Fruit fly (Drosophila melanogaster): ENCODE measurements around the gene CG34367.
A peak's percentile ranks its signal among the peaks of the same experiment; 100 is the strongest.

The CG34367 gene

DNA sequence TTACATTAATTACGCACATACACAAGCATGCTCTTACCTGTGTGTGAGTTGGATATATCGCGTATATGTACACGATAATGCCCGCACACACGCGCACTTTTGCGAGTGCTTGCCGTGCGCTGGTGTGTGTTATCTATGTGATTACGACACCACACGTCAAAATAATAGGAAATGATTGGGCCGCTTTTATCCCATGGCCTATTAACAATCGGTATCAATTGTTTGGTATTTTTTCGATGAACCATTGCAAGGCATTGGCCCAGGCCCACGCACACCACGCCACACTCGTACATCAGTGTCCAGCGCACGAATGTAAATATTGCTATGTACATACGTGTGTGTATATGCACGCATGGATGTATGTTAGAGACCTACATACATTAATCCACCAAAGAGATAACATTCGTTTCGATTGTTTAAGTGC lies 18.8 kb downstream of the CG34367 start (continued):
- TF ChIP-seq pb (GFP tag; optimal IDR thresholded peaks at IDR 0.05) (peak; percentile 16), da (GFP tag; optimal IDR thresholded peaks at IDR 0.05) (no peak), inv (GFP tag; IDR thresholded peaks at IDR 0.05; ENCODE audit: partially characterized antibody) (no peak), nmo (GFP tag; optimal IDR thresholded peaks at IDR 0.05) (peak; percentile 35), CG12942 (GFP tag; optimal IDR thresholded peaks at IDR 0.05) (peak; percentile 6), sim (GFP tag; IDR thresholded peaks at IDR 0.05) (no peak), esg (GFP tag; conservative IDR thresholded peaks at IDR 0.05) (no peak), cato (GFP tag; optimal IDR thresholded peaks at IDR 0.05; ENCODE audit: borderline replicate concordance) (no peak), crol (GFP tag; IDR thresholded peaks at IDR 0.05) (no peak), Dip3 (GFP tag; optimal IDR thresholded peaks at IDR 0.05) (no peak), stwl (tag; optimal IDR thresholded peaks at IDR 0.05) (peak; percentile 65), CG12744 (GFP tag; optimal IDR thresholded peaks at IDR 0.05) (no peak), CG18764 (GFP tag; optimal IDR thresholded peaks at IDR 0.05) (no peak), Optix (GFP tag; IDR thresholded peaks at IDR 0.05) (no peak), CG7839 (tag; optimal IDR thresholded peaks at IDR 0.05) (peak; percentile 14), Fer2 (tag; optimal IDR thresholded peaks at IDR 0.05) (peak; percentile 38), CG13287 (GFP tag; IDR thresholded peaks at IDR 0.05; ENCODE audit: partially characterized antibody) (peak; percentile 81), jumu (GFP tag; optimal IDR thresholded peaks at IDR 0.05) (peak; percentile 54), Mrtf (GFP tag; IDR thresholded peaks at IDR 0.05) (no peak), MESR4 (GFP tag; optimal IDR thresholded peaks at IDR 0.05) (peak; percentile 70), Ets97D (GFP tag; optimal IDR thresholded peaks at IDR 0.05) (no peak), Dp (GFP tag; optimal IDR thresholded peaks at IDR 0.05) (no peak), usp (GFP tag; optimal IDR thresholded peaks at IDR 0.05) (no peak), CG8765 (GFP tag; IDR thresholded peaks at IDR 0.05) (no peak), aop (GFP tag; IDR thresholded peaks at IDR 0.05) (no peak), unc-4 (GFP tag; IDR thresholded peaks at IDR 0.05; ENCODE audit: partially characterized antibody) (peak; percentile 67), dati (GFP tag; IDR thresholded peaks at IDR 0.05) (no peak), ind (GFP tag; optimal IDR thresholded peaks at IDR 0.05) (peak; percentile 9), vvl (GFP tag; IDR thresholded peaks at IDR 0.05) (peak; percentile 93), YL-1 (GFP tag; optimal IDR thresholded peaks at IDR 0.05) (peak; percentile 88), rib (GFP tag; IDR thresholded peaks at IDR 0.05) (peak; percentile 79; the same call in 1 of the 2 replicates), lbe (GFP tag; optimal IDR thresholded peaks at IDR 0.05) (peak; percentile 72), CG1832 (GFP tag; optimal IDR thresholded peaks at IDR 0.05) (no peak), CG10274 (GFP tag; optimal IDR thresholded peaks at IDR 0.05) (peak; percentile 28), schlank (tag; optimal IDR thresholded peaks at IDR 0.05) (peak; percentile 69), cg (GFP tag; optimal IDR thresholded peaks at IDR 0.05) (peak; percentile 100), Xbp1 (GFP tag; optimal IDR thresholded peaks at IDR 0.05) (peak; percentile 44), CG1529 (GFP tag; optimal IDR thresholded peaks at IDR 0.05) (peak; percentile 62), fd96Cb (tag; optimal IDR thresholded peaks at IDR 0.05) (no peak), CG10209 (GFP tag; optimal IDR thresholded peaks at IDR 0.05) (peak; percentile 63), HLHmδ (GFP tag; optimal IDR thresholded peaks at IDR 0.05) (peak; percentile 93), CG3281 (GFP tag; optimal IDR thresholded peaks at IDR 0.05) (peak; percentile 76), fd64A (GFP tag; optimal IDR thresholded peaks at IDR 0.05) (no peak), CG15011 (GFP tag; optimal IDR thresholded peaks at IDR 0.05) (peak; percentile 45), jing (GFP tag; optimal IDR thresholded peaks at IDR 0.05) (no peak), wor (GFP tag; IDR thresholded peaks at IDR 0.05) (no peak), bcd (GFP tag; optimal IDR thresholded peaks at IDR 0.05) (no peak), CG1024 (GFP tag; IDR thresholded peaks at IDR 0.05) (peak; percentile 75; the same call in 1 of the 2 replicates), CG15479 (GFP tag; optimal IDR thresholded peaks at IDR 0.05) (peak; percentile 73), mld (GFP tag; IDR thresholded peaks at IDR 0.05; ENCODE audit: partially characterized antibody) (no peak), ab (GFP tag; optimal IDR thresholded peaks at IDR 0.05) (peak; percentile 51)

All from whole organism, embryonic.